Worm (Caenorhabditis elegans): ENCODE data around the gene T19B10.5.

Gene T19B10.5

DNA sequence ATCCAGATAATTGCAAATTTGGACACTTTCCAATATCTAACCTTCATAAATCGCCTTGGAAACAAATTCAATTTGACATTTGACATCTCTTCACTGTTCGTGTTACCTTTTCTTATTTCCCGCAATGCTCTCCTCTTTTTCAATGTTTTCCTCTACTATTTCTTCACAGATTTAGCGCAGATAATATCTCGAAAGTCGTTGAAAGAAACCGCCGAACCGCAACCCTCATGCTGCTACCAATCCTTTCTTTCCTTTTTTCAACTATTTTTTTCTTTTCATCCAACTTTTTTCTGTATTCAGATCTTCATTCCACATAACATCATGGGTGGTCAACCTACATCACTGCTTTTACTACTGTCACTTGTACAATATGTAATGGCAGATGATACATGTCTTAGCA, at the start of gene T19B10.5:
TSS of gene T19B10.5 (plus strand) at position 301 of the 400 bp plus-strand sequence.
- TF ChIP-seq daf-12 (tag; optimal IDR thresholded peaks at IDR 0.05) (no peak), pha-4 (tag; optimal IDR thresholded peaks at IDR 0.05) (no peak), nhr-25 (tag; optimal IDR thresholded peaks at IDR 0.05) (no peak), fkh-10 (GFP tag; optimal IDR thresholded peaks at IDR 0.05) (no peak)

ce11 chrV:11190983-11191382, 43.5 kb upstream of the T19B10.5 start, which contains the start of gene lgc-49:
Gene lgc-49, plus strand, starts transcription at chrV:11191283.
- no peak for TF ChIP-seq hmg-11 (tag; optimal IDR thresholded peaks at IDR 0.05)
- no peak for TF ChIP-seq egl-27 (tag; optimal IDR thresholded peaks at IDR 0.05)
- no peak for TF ChIP-seq fkh-10 (GFP tag; optimal IDR thresholded peaks at IDR 0.05)
- TF ChIP-seq fos-1 (tag; optimal IDR thresholded peaks at IDR 0.05): no peak
- TF ChIP-seq egl-5 (tag; optimal IDR thresholded peaks at IDR 0.05): no peak
- no peak for TF ChIP-seq lin-39 (tag; optimal IDR thresholded peaks at IDR 0.05)
- TF ChIP-seq unc-39 (tag; optimal IDR thresholded peaks at IDR 0.05): no peak
- no peak for TF ChIP-seq nhr-25 (tag; optimal IDR thresholded peaks at IDR 0.05)
- no peak for TF ChIP-seq snpc-4 (tag; optimal IDR thresholded peaks at IDR 0.05)
- no peak for TF ChIP-seq nhr-67 (tag; optimal IDR thresholded peaks at IDR 0.05)
- TF ChIP-seq elt-1 (tag; optimal IDR thresholded peaks at IDR 0.05): no peak
- TF ChIP-seq mml-1 (tag; optimal IDR thresholded peaks at IDR 0.05): no peak
- TF ChIP-seq pha-4 (tag; optimal IDR thresholded peaks at IDR 0.05): no peak
- TF ChIP-seq nhr-237 (tag; optimal IDR thresholded peaks at IDR 0.05): no peak
- TF ChIP-seq nhr-28 (tag; optimal IDR thresholded peaks at IDR 0.05): no peak
- TF ChIP-seq unc-62 (GFP tag; optimal IDR thresholded peaks at IDR 0.05): no peak
- TF ChIP-seq elt-3 (tag; optimal IDR thresholded peaks at IDR 0.05): no peak
- no peak for TF ChIP-seq nhr-77 (tag; optimal IDR thresholded peaks at IDR 0.05)
- TF ChIP-seq nfya-1 (tag; optimal IDR thresholded peaks at IDR 0.05; ENCODE audit: insufficient read depth): no peak

DNA sequence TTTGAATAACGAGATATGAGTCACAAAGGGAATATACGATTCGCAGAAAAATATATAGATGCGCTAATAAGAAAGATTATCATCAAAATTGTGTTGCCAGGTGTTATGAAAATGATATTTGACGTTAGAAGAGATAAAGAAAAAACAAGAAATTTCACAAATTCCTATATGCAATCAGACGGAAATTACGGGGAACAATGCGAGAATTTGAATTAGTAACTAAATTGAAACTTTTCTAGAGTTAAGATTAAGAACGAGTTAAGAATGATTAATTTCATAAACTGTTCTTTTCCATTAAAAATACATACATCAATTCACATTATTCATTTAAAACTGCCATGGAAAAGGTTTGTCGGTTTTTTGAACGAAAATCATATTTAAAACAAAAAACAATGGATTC, 38.3 kb upstream of the T19B10.5 start, which contains the start of gene clc-6:
TSS of gene clc-6 (minus strand) at position 101 of the 400 bp plus-strand sequence.
- TF ChIP-seq ama-1 (optimal IDR thresholded peaks at IDR 0.05) (no peak), nhr-23 (tag; optimal IDR thresholded peaks at IDR 0.05) (no peak), nfya-1 (tag; optimal IDR thresholded peaks at IDR 0.05; ENCODE audit: insufficient read depth) (no peak), ceh-9 (tag; optimal IDR thresholded peaks at IDR 0.05) (no peak), sea-2 (GFP tag; optimal IDR thresholded peaks at IDR 0.05) (no peak), nhr-28 (tag; optimal IDR thresholded peaks at IDR 0.05) (no peak), lin-15B (tag; optimal IDR thresholded peaks at IDR 0.05) (no peak)

DNA sequence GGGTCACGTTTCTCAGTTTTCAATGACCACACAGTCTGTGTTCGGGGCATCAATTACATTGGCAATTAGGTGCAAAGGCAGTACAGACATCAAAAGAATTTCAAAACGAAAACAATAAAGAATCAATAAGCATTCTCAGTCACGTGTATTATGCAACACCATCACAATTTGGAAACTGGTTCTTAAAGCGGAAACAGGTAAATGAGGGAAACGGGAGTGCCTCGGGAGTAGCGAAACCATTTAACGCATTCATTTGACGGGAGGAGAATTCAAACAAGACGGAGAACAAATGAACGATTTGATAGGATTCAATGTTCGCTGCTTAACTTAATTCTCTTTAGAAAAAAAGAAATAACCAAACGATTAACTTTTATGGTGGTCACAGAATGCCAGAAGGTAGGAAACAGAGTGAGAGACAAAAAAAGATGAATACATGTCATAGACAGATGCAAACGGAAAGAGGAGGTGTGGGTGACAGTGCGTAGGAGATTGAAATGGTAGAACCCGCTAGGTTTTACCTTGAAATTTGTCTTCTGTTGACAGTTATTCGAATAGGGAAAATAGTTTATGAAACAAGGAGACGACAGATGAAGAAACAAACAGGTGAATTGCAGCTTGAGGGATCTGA, 37.7 kb upstream of the T19B10.5 start:
- peak; percentile 56 for TF ChIP-seq nhr-25 (tag; optimal IDR thresholded peaks at IDR 0.05)
- no peak for TF ChIP-seq nhr-237 (tag; optimal IDR thresholded peaks at IDR 0.05)
- TF ChIP-seq nhr-43 (tag; optimal IDR thresholded peaks at IDR 0.05; ENCODE audit: poor library complexity, severe bottlenecking): peak; percentile 12
- TF ChIP-seq nhr-23 (tag; optimal IDR thresholded peaks at IDR 0.05): peak; percentile 22

DNA sequence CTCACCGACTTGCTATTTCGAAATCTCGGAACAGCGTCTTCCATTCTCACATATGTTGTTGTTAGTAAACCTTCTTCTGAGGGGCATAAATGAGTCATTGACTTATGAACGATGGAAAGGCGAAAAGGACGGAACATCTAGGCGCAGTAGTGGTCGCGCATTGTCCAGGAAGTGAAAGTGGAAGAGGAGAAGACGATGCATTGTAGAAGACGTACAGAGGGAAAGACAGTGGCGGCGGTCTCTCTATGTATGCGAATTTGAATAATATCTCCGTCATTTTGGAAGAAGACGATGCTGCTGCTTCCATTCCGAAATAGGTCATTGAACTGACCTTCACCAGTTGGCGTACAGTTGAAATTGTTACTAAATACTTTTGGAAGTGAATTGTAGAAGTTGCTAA, 36.4 kb upstream of the T19B10.5 start:
- TF ChIP-seq unc-62 (GFP tag; optimal IDR thresholded peaks at IDR 0.05) (no peak), ZK546.5 (tag; optimal IDR thresholded peaks at IDR 0.05) (no peak), lin-15B (tag; optimal IDR thresholded peaks at IDR 0.05) (no peak), nfya-1 (tag; optimal IDR thresholded peaks at IDR 0.05; ENCODE audit: insufficient read depth) (no peak), mml-1 (tag; optimal IDR thresholded peaks at IDR 0.05) (no peak), nhr-43 (tag; optimal IDR thresholded peaks at IDR 0.05; ENCODE audit: poor library complexity, severe bottlenecking) (no peak), elt-1 (tag; optimal IDR thresholded peaks at IDR 0.05) (no peak), aly-2 (tag; optimal IDR thresholded peaks at IDR 0.05) (no peak), unc-39 (tag; optimal IDR thresholded peaks at IDR 0.05) (no peak), ceh-28 (tag; optimal IDR thresholded peaks at IDR 0.05) (no peak), nhr-25 (tag; optimal IDR thresholded peaks at IDR 0.05) (peak; percentile 50), ceh-82 (tag; optimal IDR thresholded peaks at IDR 0.05) (no peak), nhr-77 (tag; optimal IDR thresholded peaks at IDR 0.05) (no peak), nhr-23 (tag; optimal IDR thresholded peaks at IDR 0.05) (peak; percentile 23), nhr-76 (tag; optimal IDR thresholded peaks at IDR 0.05) (no peak)

DNA sequence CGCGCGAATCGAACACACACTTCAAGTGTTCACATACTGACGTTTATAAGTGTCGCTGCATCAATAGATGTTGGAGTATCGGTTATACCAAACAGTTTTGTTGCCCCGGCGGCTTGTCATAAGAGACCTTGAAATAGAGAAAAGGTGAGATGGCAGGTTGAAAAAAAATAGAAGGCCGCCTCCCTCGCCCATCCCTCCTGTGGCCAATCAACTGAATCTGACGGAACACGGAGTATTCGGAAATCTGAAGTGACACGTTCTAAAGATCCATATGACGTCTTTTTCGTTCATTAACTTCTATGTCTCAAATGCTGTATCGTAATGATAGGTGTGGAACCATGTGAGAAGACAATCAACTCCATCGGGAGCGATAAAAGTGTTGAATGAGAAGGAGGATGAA, 35.0 kb upstream of the T19B10.5 start:
- TF ChIP-seq pha-4 (tag; optimal IDR thresholded peaks at IDR 0.05): no peak
- TF ChIP-seq nhr-25 (tag; optimal IDR thresholded peaks at IDR 0.05): peak; percentile 36
- no peak for TF ChIP-seq nhr-28 (tag; optimal IDR thresholded peaks at IDR 0.05)
- TF ChIP-seq egl-27 (tag; optimal IDR thresholded peaks at IDR 0.05): no peak
- TF ChIP-seq nhr-43 (tag; optimal IDR thresholded peaks at IDR 0.05; ENCODE audit: poor library complexity, severe bottlenecking): peak; percentile 14

All from whole organism, L3 larva.